Fruit fly (Drosophila melanogaster): Measurements from ENCODE around the gene Cds.

Gene Cds

DNA sequence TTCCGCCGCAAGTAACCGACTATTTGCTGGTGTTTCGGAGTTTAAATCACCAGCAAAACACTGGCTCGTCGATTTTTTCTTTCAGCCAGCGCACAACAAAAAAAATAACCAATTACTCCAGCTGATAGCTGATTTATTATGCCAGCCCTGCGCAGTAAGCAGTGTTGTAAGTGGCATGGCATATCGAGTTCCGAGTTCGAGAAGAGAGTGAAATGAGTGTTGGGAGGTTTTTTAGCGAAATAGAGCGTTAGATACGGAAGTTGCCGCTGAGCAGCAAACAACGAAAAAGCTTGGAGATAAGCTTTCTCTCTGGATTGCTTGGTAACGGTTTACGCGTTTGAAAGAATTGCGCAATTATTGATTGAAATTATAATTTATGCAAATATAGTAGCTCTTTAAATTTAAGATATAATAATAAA, 35.9 kb upstream of the Cds start, which contains the start of gene CG7565 (continued):
- TF ChIP-seq spab (GFP tag; optimal IDR thresholded peaks at IDR 0.05) = no peak
- TF ChIP-seq cyc (GFP tag; optimal IDR thresholded peaks at IDR 0.05) = no peak
- no peak for TF ChIP-seq CG32006 (GFP tag; optimal IDR thresholded peaks at IDR 0.05)
- TF ChIP-seq CG3919 (GFP tag; optimal IDR thresholded peaks at IDR 0.05) = peak; percentile 44
- no peak for TF ChIP-seq CG10631 (GFP tag; optimal IDR thresholded peaks at IDR 0.05)
- TF ChIP-seq CG6854 (GFP tag; optimal IDR thresholded peaks at IDR 0.05) = no peak
- TF ChIP-seq net (GFP tag; optimal IDR thresholded peaks at IDR 0.05) = peak; percentile 50
- TF ChIP-seq salr (GFP tag; optimal IDR thresholded peaks at IDR 0.05) = no peak
- TF ChIP-seq Blimp-1 (GFP tag; optimal IDR thresholded peaks at IDR 0.05) = no peak
- TF ChIP-seq acj6 (GFP tag; optimal IDR thresholded peaks at IDR 0.05) = no peak
- peak; percentile 16 for TF ChIP-seq lz (GFP tag; optimal IDR thresholded peaks at IDR 0.05)
- peak; percentile 56 for TF ChIP-seq Eip78C (GFP tag)
- TF ChIP-seq CG7368 (GFP tag; optimal IDR thresholded peaks at IDR 0.05) = no peak
- peak; percentile 7 for TF ChIP-seq CG8319 (GFP tag; optimal IDR thresholded peaks at IDR 0.05)
- TF ChIP-seq CG1621 (tag; optimal IDR thresholded peaks at IDR 0.05) = no peak
- peak; percentile 8 for TF ChIP-seq CG10669 (GFP tag; optimal IDR thresholded peaks at IDR 0.05)
- no peak for TF ChIP-seq svp (GFP tag)

DNA sequence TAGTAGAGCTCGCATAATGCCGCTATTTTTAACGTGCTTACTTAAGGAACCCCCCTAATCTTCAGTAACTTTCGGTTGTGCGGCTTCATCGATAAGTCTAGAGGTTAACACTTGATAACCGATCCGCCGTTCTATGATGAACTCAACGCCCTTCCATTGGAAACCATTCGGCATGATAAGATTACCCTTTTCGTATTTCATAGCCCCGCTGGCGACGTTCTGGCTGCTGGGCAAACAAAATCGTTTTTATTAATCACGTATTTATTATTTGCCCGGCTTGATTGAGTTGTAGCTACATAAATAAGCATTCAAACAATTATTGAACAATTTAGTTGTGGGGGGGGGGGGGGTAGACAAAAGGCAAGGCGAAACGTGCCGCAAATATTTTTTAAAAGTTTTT, 34.0 kb upstream of the Cds start:
- TF ChIP-seq CG4318 (GFP tag; optimal IDR thresholded peaks at IDR 0.05) (no peak), fkh (GFP tag; optimal IDR thresholded peaks at IDR 0.05) (peak; percentile 84), svp (GFP tag) (peak; percentile 91), vri (GFP tag; optimal IDR thresholded peaks at IDR 0.05) (peak; percentile 70)

- TF ChIP-seq Smox (GFP tag; optimal IDR thresholded peaks at IDR 0.05) = no peak
- peak; percentile 69 for TF ChIP-seq fkh (GFP tag; optimal IDR thresholded peaks at IDR 0.05)
- TF ChIP-seq CG31627 (GFP tag; optimal IDR thresholded peaks at IDR 0.05) = no peak
- peak; percentile 13 for TF ChIP-seq CG10631 (GFP tag; optimal IDR thresholded peaks at IDR 0.05)
- TF ChIP-seq lz (GFP tag; optimal IDR thresholded peaks at IDR 0.05) = no peak
- 0 out of 2 replicates have a peak, but pooled peaks have one; percentile 17 for TF ChIP-seq CG15336 (GFP tag; IDR thresholded peaks at IDR 0.05)
- TF ChIP-seq Ets21C (GFP tag; optimal IDR thresholded peaks at IDR 0.05) = no peak
- no peak for TF ChIP-seq dac (GFP tag; optimal IDR thresholded peaks at IDR 0.05)
- no peak for TF ChIP-seq Hr4 (GFP tag; optimal IDR thresholded peaks at IDR 0.05)
- no peak for TF ChIP-seq CG3032 (tag; optimal IDR thresholded peaks at IDR 0.05)
- peak; percentile 32 for TF ChIP-seq CG32006 (GFP tag; optimal IDR thresholded peaks at IDR 0.05)
- TF ChIP-seq CG4318 (GFP tag; optimal IDR thresholded peaks at IDR 0.05) = no peak
- TF ChIP-seq svp (GFP tag) = peak; percentile 79
- no peak for TF ChIP-seq CG9139 (GFP tag; optimal IDR thresholded peaks at IDR 0.05)
Measured at dm6 chr3L:8094652-8095129, 32.9 kb upstream of the Cds start.

DNA sequence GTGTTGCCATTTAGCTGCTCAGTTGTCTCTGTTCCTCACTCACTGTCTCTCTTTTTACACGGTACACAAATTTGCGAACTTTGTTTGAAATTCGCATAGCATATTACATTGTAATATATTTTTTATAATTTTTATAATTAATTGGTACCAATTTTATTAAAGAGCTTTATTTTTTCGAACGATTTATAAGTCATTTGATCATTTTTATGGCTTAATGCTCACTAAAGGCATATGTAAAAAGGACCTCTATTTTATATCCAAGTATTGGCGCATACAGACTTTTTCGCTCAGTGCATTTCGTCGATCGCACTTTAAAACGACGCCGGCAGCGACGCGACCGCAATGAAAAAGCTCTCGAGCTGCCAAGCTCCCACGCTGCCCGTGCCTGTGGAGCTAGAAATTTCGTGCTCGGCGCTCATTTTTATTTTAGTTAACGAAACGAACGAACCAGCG, 31.4 kb upstream of the Cds start:
- TF ChIP-seq CG3919 (GFP tag; optimal IDR thresholded peaks at IDR 0.05) = peak; percentile 86
- peak; percentile 97 for TF ChIP-seq Eip78C (GFP tag)
- no peak for TF ChIP-seq Hr39 (GFP tag; optimal IDR thresholded peaks at IDR 0.05)
- peak; percentile 94 for TF ChIP-seq CG4318 (GFP tag; optimal IDR thresholded peaks at IDR 0.05)
- no peak for TF ChIP-seq Hr38 (GFP tag; optimal IDR thresholded peaks at IDR 0.05)
- TF ChIP-seq Ets96B (tag; optimal IDR thresholded peaks at IDR 0.05) = peak; percentile 90
- peak; percentile 94 for TF ChIP-seq achi (GFP tag; optimal IDR thresholded peaks at IDR 0.05)
- TF ChIP-seq eg (GFP tag; IDR thresholded peaks at IDR 0.05) = peak; percentile 95
- TF ChIP-seq Gug (GFP tag; IDR thresholded peaks at IDR 0.05) = peak; percentile 95
- TF ChIP-seq CG6163 (GFP tag; IDR thresholded peaks at IDR 0.05) = peak; percentile 92
- TF ChIP-seq Sox14 (GFP tag; optimal IDR thresholded peaks at IDR 0.05) = peak; percentile 87
- TF ChIP-seq acj6 (GFP tag; optimal IDR thresholded peaks at IDR 0.05) = peak; percentile 95
- no peak for TF ChIP-seq Smox (GFP tag; optimal IDR thresholded peaks at IDR 0.05)
- TF ChIP-seq CG6854 (GFP tag; optimal IDR thresholded peaks at IDR 0.05) = peak; percentile 45
- peak; percentile 98 for TF ChIP-seq CG8119 (GFP tag; IDR thresholded peaks at IDR 0.05)
- peak; percentile 89 for TF ChIP-seq svp (GFP tag)
- TF ChIP-seq CG15336 (GFP tag; IDR thresholded peaks at IDR 0.05) = peak; percentile 97
- peak; percentile 74 for TF ChIP-seq fd59A (GFP tag; optimal IDR thresholded peaks at IDR 0.05)
- TF ChIP-seq CG11762 (GFP tag; optimal IDR thresholded peaks at IDR 0.05; ENCODE audit: insufficient read depth) = peak; percentile 86
- peak; percentile 91 for TF ChIP-seq esn (GFP tag; optimal IDR thresholded peaks at IDR 0.05)
- TF ChIP-seq CG10631 (GFP tag; optimal IDR thresholded peaks at IDR 0.05) = peak; percentile 96
- peak; percentile 92 for TF ChIP-seq CG6792 (GFP tag; optimal IDR thresholded peaks at IDR 0.05)
- peak; percentile 96 for TF ChIP-seq OdsH (GFP tag; optimal IDR thresholded peaks at IDR 0.05)
- peak; percentile 82 to 86 for TF ChIP-seq ss (GFP tag; optimal IDR thresholded peaks at IDR 0.05)
- no peak for TF ChIP-seq Blimp-1 (GFP tag; optimal IDR thresholded peaks at IDR 0.05)
- TF ChIP-seq vri (GFP tag; optimal IDR thresholded peaks at IDR 0.05) = peak; percentile 77
- peak; percentile 78 for TF ChIP-seq dsx (GFP tag; optimal IDR thresholded peaks at IDR 0.05; ENCODE audit: poor library complexity, severe bottlenecking)
- peak; percentile 78 for TF ChIP-seq CG8319 (GFP tag; optimal IDR thresholded peaks at IDR 0.05)
